Fruit fly (Drosophila melanogaster) Kc167 (cell line): Measurements from ENCODE around the gene inaF-A.

Experiments used
- Myc ChIP-seq: fragments of >200 bp; optimal IDR thresholded peaks from 2 replicates; lab custom pipeline; 2017; ENCODE audit warnings: missing external identifiers
- h ChIP-seq: fragments of >200 bp; optimal IDR thresholded peaks from 3 replicates; lab custom pipeline; 2018; ENCODE audit warnings: missing external identifiers

DNA sequence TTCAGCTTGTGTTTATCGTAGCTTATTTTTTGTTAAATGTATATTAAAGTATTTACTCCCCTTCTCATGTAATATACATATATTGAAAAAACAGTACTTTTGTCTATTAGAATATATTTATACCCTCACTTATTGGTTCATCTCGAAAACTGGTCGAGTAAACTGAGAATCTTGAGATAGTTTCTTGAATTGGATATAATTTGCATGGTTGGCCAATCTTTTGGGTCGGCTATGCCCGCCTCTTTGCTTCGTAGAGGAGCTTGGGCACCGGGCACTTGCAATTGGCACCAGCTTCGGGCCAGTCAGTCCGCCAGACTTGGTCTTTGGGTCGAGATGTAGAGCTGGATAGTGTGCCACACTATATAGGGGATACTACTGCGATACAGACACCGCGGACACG, 53.3 kb downstream of the inaF-A start:
- no peak for TF ChIP-seq h (lab: Kevin White, UChicago)
- no peak for TF ChIP-seq Myc (lab: Kevin White, UChicago)
